Fruit fly (Drosophila melanogaster) whole organism, embryonic: ENCODE data around the gene anchor.
A peak's percentile ranks its signal among the peaks of the same experiment; 100 is the strongest.

Experiments used
- Atf6 ChIP-seq: fragments of 200-800 bp; sonication (Bioruptor generic); IDR thresholded peaks from 2 replicates; pipeline ENCODE4 v1.3.6; 2022; ENCODE audit warnings: missing biosample characterization, missing genetic modification characterization
- CG11247 ChIP-seq: fragments of 200-800 bp; sonication (Bioruptor generic); IDR thresholded peaks from 2 replicates; pipeline ENCODE4 v1.3.6; 2022; ENCODE audit warnings: missing biosample characterization, missing genetic modification characterization
- CG11504 ChIP-seq: fragments of 200-800 bp; sonication (Bioruptor generic); optimal IDR thresholded peaks from 3 replicates; lab custom pipeline; 2019; ENCODE audit warnings: missing biosample characterization, mild to moderate bottlenecking, missing genetic modification characterization, moderate library complexity
- CG11560 ChIP-seq: fragments of 200-800 bp; sonication (Bioruptor generic); IDR thresholded peaks from 3 replicates; pipeline ENCODE4 v1.3.6; 2022; ENCODE audit warnings: missing biosample characterization, missing genetic modification characterization
- CG11723 ChIP-seq: fragments of 200-800 bp; sonication (Bioruptor generic); optimal IDR thresholded peaks from 2 replicates; lab custom pipeline; 2017; ENCODE audit warnings: missing biosample characterization, mild to moderate bottlenecking, missing genetic modification characterization
- CG12391 ChIP-seq: fragments of 200-800 bp; sonication (Bioruptor generic); optimal IDR thresholded peaks from 3 replicates; lab custom pipeline; 2018; ENCODE audit warnings: missing biosample characterization, mild to moderate bottlenecking, missing genetic modification characterization, moderate library complexity
- CG14014 ChIP-seq: fragments of 200-800 bp; sonication (Bioruptor generic); IDR thresholded peaks from 2 replicates; pipeline ENCODE4 v1.3.6; 2022; ENCODE audit warnings: missing biosample characterization, missing genetic modification characterization
- CG15073 ChIP-seq: fragments of 200-800 bp; sonication (Bioruptor generic); optimal IDR thresholded peaks from 2 replicates; lab custom pipeline; 2016; ENCODE audit warnings: missing biosample characterization, missing genetic modification characterization
- CG16813 ChIP-seq: fragments of 200-800 bp; sonication (Bioruptor generic); IDR thresholded peaks from 3 replicates; pipeline ENCODE4 v1.3.6; 2022; ENCODE audit warnings: missing biosample characterization, missing genetic modification characterization; ENCODE audit not compliant: partially characterized antibody
- CG17385 ChIP-seq: fragments of 200-800 bp; sonication (Bioruptor generic); optimal IDR thresholded peaks from 3 replicates; lab custom pipeline; 2018; ENCODE audit warnings: missing biosample characterization, mild to moderate bottlenecking, missing genetic modification characterization
- CG2202 ChIP-seq: fragments of 200-800 bp; sonication (Bioruptor generic); optimal IDR thresholded peaks from 2 replicates; lab custom pipeline; 2018; ENCODE audit warnings: missing biosample characterization, mild to moderate bottlenecking, missing genetic modification characterization
- CG30431 ChIP-seq: fragments of 200-800 bp; sonication (Bioruptor generic); optimal IDR thresholded peaks from 2 replicates; lab custom pipeline; 2017; ENCODE audit warnings: missing biosample characterization, missing genetic modification characterization
- CG3065 ChIP-seq: fragments of 200-800 bp; sonication (Bioruptor generic); optimal IDR thresholded peaks from 2 replicates; lab custom pipeline; 2016; ENCODE audit warnings: missing biosample characterization, missing genetic modification characterization
- CG3163 ChIP-seq: fragments of 200-800 bp; sonication (Bioruptor generic); optimal IDR thresholded peaks from 3 replicates; lab custom pipeline; 2016; ENCODE audit warnings: missing biosample characterization, missing genetic modification characterization
- CG33557 ChIP-seq: fragments of 200-800 bp; sonication (Bioruptor generic); optimal IDR thresholded peaks from 2 replicates; lab custom pipeline; 2019; ENCODE audit warnings: missing biosample characterization, mild to moderate bottlenecking, missing genetic modification characterization, moderate library complexity
- CG3838 ChIP-seq: fragments of 200-800 bp; sonication (Bioruptor generic); optimal IDR thresholded peaks from 3 replicates; lab custom pipeline; 2016; ENCODE audit warnings: missing biosample characterization, missing genetic modification characterization
- CG4282 ChIP-seq: fragments of 200-800 bp; sonication (Bioruptor generic); optimal IDR thresholded peaks from 2 replicates; lab custom pipeline; 2016; ENCODE audit warnings: missing biosample characterization, missing genetic modification characterization
- CG4730 ChIP-seq: fragments of 200-800 bp; sonication (Bioruptor generic); IDR thresholded peaks from 2 replicates; pipeline ENCODE4 v1.3.6; 2022; ENCODE audit warnings: missing biosample characterization, missing genetic modification characterization
- CG4820 ChIP-seq: fragments of 200-800 bp; sonication (Bioruptor generic); optimal IDR thresholded peaks from 3 replicates; lab custom pipeline; 2016; ENCODE audit warnings: missing biosample characterization, missing genetic modification characterization
- CG8089 ChIP-seq: fragments of 200-800 bp; sonication (Bioruptor generic); optimal IDR thresholded peaks from 3 replicates; lab custom pipeline; 2016; ENCODE audit warnings: missing biosample characterization, missing genetic modification characterization
- CG8478 ChIP-seq: fragments of >200 bp; optimal IDR thresholded peaks from 2 replicates; lab custom pipeline; 2018
- CG9797 ChIP-seq: fragments of 200-800 bp; sonication (Bioruptor generic); optimal IDR thresholded peaks from 3 replicates; lab custom pipeline; 2018; ENCODE audit warnings: missing biosample characterization, mild to moderate bottlenecking, missing genetic modification characterization
- Doc3 ChIP-seq: fragments of 200-800 bp; sonication (Bioruptor generic); IDR thresholded peaks from 3 replicates; pipeline ENCODE4 v1.3.6; 2022; ENCODE audit warnings: missing biosample characterization, missing genetic modification characterization; ENCODE audit not compliant: partially characterized antibody
- Drgx ChIP-seq: fragments of 200-800 bp; sonication (Bioruptor generic); IDR thresholded peaks from 2 replicates; pipeline ENCODE4 v1.3.6; 2022; ENCODE audit warnings: missing biosample characterization, missing genetic modification characterization
- E2f1 ChIP-seq: fragments of 200-800 bp; sonication (Bioruptor generic); IDR thresholded peaks from 2 replicates; pipeline ENCODE4 v1.3.6; 2022; ENCODE audit warnings: missing biosample characterization, missing genetic modification characterization
- HHEX ChIP-seq: fragments of 200-800 bp; sonication (Bioruptor generic); optimal IDR thresholded peaks from 3 replicates; lab custom pipeline; 2017; ENCODE audit warnings: missing biosample characterization, mild to moderate bottlenecking, missing genetic modification characterization, missing genetic modification reagents
- Lpt ChIP-seq: fragments of >200 bp; optimal IDR thresholded peaks from 2 replicates; lab custom pipeline; 2018; ENCODE audit warnings: missing biosample characterization, missing genetic modification characterization
- Pdp1 ChIP-seq, 2 experiments: fragments of 200-800 bp; sonication (Bioruptor generic); optimal IDR thresholded peaks; 3 replicates each; lab custom pipeline; 2016; ENCODE audit warnings: missing biosample characterization in 2 of 2, missing genetic modification characterization in 2 of 2, mild to moderate bottlenecking in 1 of 2, moderate library complexity in 1 of 2
- Scr ChIP-seq: fragments of 200-800 bp; sonication (Bioruptor generic); IDR thresholded peaks from 2 replicates; pipeline ENCODE4 v1.3.6; 2022; ENCODE audit warnings: missing biosample characterization, missing genetic modification characterization; ENCODE audit not compliant: partially characterized antibody
- Sry-δ ChIP-seq: fragments of 200-800 bp; sonication (Bioruptor generic); optimal IDR thresholded peaks from 2 replicates; lab custom pipeline; 2016; ENCODE audit warnings: missing biosample characterization, missing genetic modification characterization
- ase ChIP-seq: fragments of 200-800 bp; sonication (Bioruptor generic); IDR thresholded peaks from 3 replicates; pipeline ENCODE4 v1.3.6; 2022; ENCODE audit warnings: missing biosample characterization, missing genetic modification characterization
- ato ChIP-seq: fragments of 200-800 bp; sonication (Bioruptor generic); IDR thresholded peaks from 2 replicates; pipeline ENCODE4 v1.3.6; 2022; ENCODE audit warnings: missing biosample characterization, missing genetic modification characterization; ENCODE audit not compliant: partially characterized antibody
- btn ChIP-seq: fragments of 200-800 bp; sonication (Bioruptor generic); optimal IDR thresholded peaks from 2 replicates; lab custom pipeline; 2016; ENCODE audit warnings: missing biosample characterization, missing genetic modification characterization
- crp ChIP-seq, 2 experiments: fragments of 200-800 bp; sonication (Bioruptor generic); optimal IDR thresholded peaks; 2 replicates in 1 of 2; 3 replicates in 1 of 2; lab custom pipeline; 2017; ENCODE audit warnings: missing biosample characterization in 2 of 2, missing genetic modification characterization in 2 of 2, mild to moderate bottlenecking in 1 of 2, moderate library complexity in 1 of 2
- dimm ChIP-seq: fragments of 200-800 bp; sonication (Bioruptor generic); IDR thresholded peaks from 2 replicates; pipeline ENCODE4 v1.3.6; 2022; ENCODE audit warnings: missing biosample characterization, missing genetic modification characterization
- dm ChIP-seq: fragments of 200-800 bp; sonication (Bioruptor generic); optimal IDR thresholded peaks from 3 replicates; lab custom pipeline; 2016; ENCODE audit warnings: missing biosample characterization, missing genetic modification characterization
- gcm ChIP-seq: fragments of 200-800 bp; sonication (Bioruptor generic); optimal IDR thresholded peaks from 2 replicates; lab custom pipeline; 2019; ENCODE audit warnings: missing biosample characterization, mild to moderate bottlenecking, missing genetic modification characterization, moderate library complexity
- gcm2 ChIP-seq: fragments of 200-800 bp; sonication (Bioruptor generic); optimal IDR thresholded peaks from 2 replicates; lab custom pipeline; 2016; ENCODE audit warnings: missing biosample characterization, missing genetic modification characterization
- her ChIP-seq: fragments of 200-800 bp; sonication (Bioruptor generic); optimal IDR thresholded peaks from 2 replicates; lab custom pipeline; 2016; ENCODE audit warnings: missing biosample characterization, missing genetic modification characterization
- ken ChIP-seq: fragments of 200-800 bp; sonication (Bioruptor generic); IDR thresholded peaks from 3 replicates; pipeline ENCODE4 v1.3.6; 2022; ENCODE audit warnings: missing biosample characterization, missing genetic modification characterization
- kni ChIP-seq: fragments of 200-800 bp; sonication (Bioruptor generic); optimal IDR thresholded peaks from 3 replicates; lab custom pipeline; 2017; ENCODE audit warnings: mild to moderate bottlenecking, missing biosample characterization, missing genetic modification reagents, missing genetic modification characterization
- lbe ChIP-seq: fragments of 200-800 bp; sonication (Bioruptor generic); optimal IDR thresholded peaks from 2 replicates; lab custom pipeline; 2016; ENCODE audit warnings: missing biosample characterization, mild to moderate bottlenecking, missing genetic modification characterization
- oc ChIP-seq: fragments of 200-800 bp; sonication (Bioruptor generic); optimal IDR thresholded peaks from 2 replicates; lab custom pipeline; 2018; ENCODE audit warnings: missing biosample characterization, mild to moderate bottlenecking, missing genetic modification characterization, moderate library complexity
- run ChIP-seq: fragments of 200-800 bp; sonication (Bioruptor generic); optimal IDR thresholded peaks from 3 replicates; lab custom pipeline; 2018; ENCODE audit warnings: missing biosample characterization, mild to moderate bottlenecking, missing genetic modification characterization
- sc ChIP-seq, 3 experiments: fragments of >200 bp in 2 of 3; fragments of 200-800 bp in 1 of 3; sonication (Bioruptor generic) in 1 of 3; optimal IDR thresholded peaks; 2 replicates in 2 of 3; 3 replicates in 1 of 3; lab custom pipeline; 2017; ENCODE audit warnings: mild to moderate bottlenecking in 1 of 3, missing biosample characterization in 1 of 3, missing genetic modification characterization in 1 of 3, missing genetic modification reagents in 1 of 3
- shn ChIP-seq: fragments of 200-800 bp; sonication (Bioruptor generic); optimal IDR thresholded peaks from 3 replicates; lab custom pipeline; 2016; ENCODE audit warnings: missing biosample characterization, missing genetic modification characterization
- sim ChIP-seq: fragments of 200-800 bp; sonication (Bioruptor generic); IDR thresholded peaks from 2 replicates; pipeline ENCODE4 v1.3.6; 2022; ENCODE audit warnings: missing biosample characterization, missing genetic modification characterization
- stwl ChIP-seq: fragments of 200-800 bp; sonication (Bioruptor generic); optimal IDR thresholded peaks from 3 replicates; lab custom pipeline; 2018; ENCODE audit warnings: missing biosample characterization, mild to moderate bottlenecking, missing genetic modification characterization, moderate library complexity
- unpg ChIP-seq: fragments of 200-800 bp; sonication (Bioruptor generic); optimal IDR thresholded peaks from 3 replicates; lab custom pipeline; 2018; ENCODE audit warnings: missing biosample characterization, mild to moderate bottlenecking, missing genetic modification characterization, moderate library complexity
- wek ChIP-seq: fragments of 200-800 bp; sonication (Bioruptor generic); optimal IDR thresholded peaks from 3 replicates; lab custom pipeline; 2018; ENCODE audit warnings: missing biosample characterization, mild to moderate bottlenecking, missing genetic modification characterization, moderate library complexity
- yki ChIP-seq: fragments of >200 bp; optimal IDR thresholded peaks from 3 replicates; lab custom pipeline; 2018

anchor gene

dm6 chr3L:17621451-17621946 lies at the start of gene anchor, which contains the start of gene Vps60:
TSS of gene anchor (plus strand) at chr3L:17621824.
TSS of gene Vps60 (minus strand) at chr3L:17621625.
- peak; percentile 41 for TF ChIP-seq Scr
- TF ChIP-seq dm (GFP tag; lab: Kevin White, UChicago) = peak; percentile 26
- TF ChIP-seq CG8478 = no peak
- no peak for TF ChIP-seq CG4730 (GFP tag; lab: Robert Waterston, UW)
- no peak for TF ChIP-seq CG2202 (tag; lab: Kevin White, UChicago)
- TF ChIP-seq CG3838 (GFP tag; lab: Kevin White, UChicago) = no peak
- TF ChIP-seq shn = peak; percentile 66
- no peak for TF ChIP-seq Doc3 (GFP tag; lab: Robert Waterston, UW)
- TF ChIP-seq CG3163 (GFP tag; lab: Kevin White, UChicago) = peak; percentile 49
- TF ChIP-seq HHEX (GFP tag; lab: Kevin White, UChicago) = no peak
- peak; percentile 48 for TF ChIP-seq CG33557 (GFP tag; lab: Kevin White, UChicago)
- TF ChIP-seq sc (optimal IDR thresholded peaks at IDR 0.05; lab: Kevin White, UChicago) = no peak
- no peak for TF ChIP-seq sc (GFP tag; optimal IDR thresholded peaks at IDR 0.05; lab: Kevin White, UChicago)
- TF ChIP-seq ato (GFP tag; lab: Robert Waterston, UW) = 0 out of 2 replicates have a peak, but pooled peaks have one; percentile 21
- TF ChIP-seq stwl (tag; lab: Kevin White, UChicago) = peak; percentile 88
- TF ChIP-seq CG11560 (tag; lab: Robert Waterston, UW) = no peak
- peak; percentile 83 for TF ChIP-seq lbe (GFP tag; lab: Kevin White, UChicago)
- TF ChIP-seq CG14014 (GFP tag; lab: Robert Waterston, UW) = 0 out of 2 replicates have a peak, but pooled peaks have one; percentile 11
- no peak for TF ChIP-seq Drgx (GFP tag; lab: Robert Waterston, UW)
- TF ChIP-seq CG15073 (GFP tag; lab: Kevin White, UChicago) = no peak
- peak; percentile 59 for TF ChIP-seq Sry-δ (GFP tag; lab: Kevin White, UChicago)
- TF ChIP-seq ken (GFP tag; lab: Robert Waterston, UW) = peak; percentile 55; the same call in 1 of the 3 replicates
- TF ChIP-seq Lpt = no peak
- no peak for TF ChIP-seq Atf6 (GFP tag; lab: Robert Waterston, UW)
- TF ChIP-seq kni = no peak
- TF ChIP-seq oc (tag; lab: Kevin White, UChicago) = no peak
- TF ChIP-seq CG16813 (GFP tag; lab: Robert Waterston, UW) = no peak
- TF ChIP-seq CG17385 = peak; percentile 98
- TF ChIP-seq CG4282 (GFP tag; lab: Kevin White, UChicago) = peak; percentile 13
- no peak for TF ChIP-seq gcm (GFP tag; lab: Kevin White, UChicago)
- TF ChIP-seq CG12391 (tag; lab: Kevin White, UChicago) = peak; percentile 72
- no peak for TF ChIP-seq sim (GFP tag; lab: Robert Waterston, UW)
- no peak for TF ChIP-seq CG11247 (GFP tag; lab: Robert Waterston, UW)
- TF ChIP-seq CG9797 (GFP tag; lab: Kevin White, UChicago) = peak; percentile 95
- TF ChIP-seq dimm (GFP tag; lab: Robert Waterston, UW) = no peak
- TF ChIP-seq yki (lab: Kevin White, UChicago) = no peak
- no peak for TF ChIP-seq ase (GFP tag; lab: Robert Waterston, UW)
- no peak for TF ChIP-seq CG30431 (GFP tag; lab: Kevin White, UChicago)
- TF ChIP-seq CG4820 (GFP tag; lab: Kevin White, UChicago) = peak; percentile 58
- TF ChIP-seq CG3065 = peak; percentile 16
- TF ChIP-seq unpg (GFP tag; lab: Kevin White, UChicago) = peak; percentile 37
- peak; percentile 39 for TF ChIP-seq her (GFP tag; lab: Kevin White, UChicago)
- TF ChIP-seq crp (GFP tag; optimal IDR thresholded peaks at IDR 0.05; lab: Kevin White, UChicago) = peak; percentile 81 to 97
- no peak for TF ChIP-seq E2f1 (GFP tag; lab: Robert Waterston, UW)
- TF ChIP-seq CG11504 (tag; lab: Kevin White, UChicago) = peak; percentile 68
- peak; percentile 28 for TF ChIP-seq CG8089 (GFP tag; lab: Kevin White, UChicago)
- TF ChIP-seq btn (GFP tag; lab: Kevin White, UChicago) = peak; percentile 64
- TF ChIP-seq gcm2 (GFP tag; lab: Kevin White, UChicago) = no peak
- no peak for TF ChIP-seq wek
- TF ChIP-seq Pdp1 (GFP tag; optimal IDR thresholded peaks at IDR 0.05; lab: Kevin White, UChicago) = peak; percentile 54 to 78
- TF ChIP-seq CG11723 (GFP tag; lab: Kevin White, UChicago) = no peak
- TF ChIP-seq run = no peak
